Worm (Caenorhabditis elegans) whole organism, mixed stage, embryonic: Measurements from ENCODE around the gene daam-1.

ENCODE experiments used
- elt-3 ChIP-seq: fragments of 150-350 bp; optimal IDR thresholded peaks from 2 replicates; lab custom pipeline; 2014; ENCODE audit warnings: missing biosample characterization, missing genetic modification characterization
- nhr-237 ChIP-seq: fragments of 150-350 bp; optimal IDR thresholded peaks from 2 replicates; lab custom pipeline; 2014; ENCODE audit warnings: missing biosample characterization, missing genetic modification characterization

- TF ChIP-seq elt-3 (tag; lab: Kevin White, UChicago) (no peak), nhr-237 (no peak)
Observed at ce11 chrV:68112-68511, 15.5 kb downstream of the daam-1 start.
